Fruit fly (Drosophila melanogaster) whole organism, embryonic: Measurements from ENCODE around the gene Noc2.
A peak's percentile ranks its signal among the peaks of the same experiment; 100 is the strongest.

Experiments
- Aef1 ChIP-seq: fragments of 200-800 bp; sonication (Bioruptor generic); IDR thresholded peaks from 3 replicates; pipeline ENCODE4 v1.3.6; 2022; ENCODE audit warnings: missing biosample characterization, missing genetic modification characterization
- Atf6 ChIP-seq: fragments of 200-800 bp; sonication (Bioruptor generic); IDR thresholded peaks from 2 replicates; pipeline ENCODE4 v1.3.6; 2022; ENCODE audit warnings: missing biosample characterization, missing genetic modification characterization
- Bdp1 ChIP-seq: fragments of 200-800 bp; sonication (Bioruptor generic); optimal IDR thresholded peaks from 3 replicates; lab custom pipeline; 2016; ENCODE audit warnings: missing biosample characterization, missing genetic modification characterization
- CG10565 ChIP-seq: fragments of 200-800 bp; sonication (Bioruptor generic); optimal IDR thresholded peaks from 3 replicates; lab custom pipeline; 2016; ENCODE audit warnings: missing biosample characterization, mild to moderate bottlenecking, missing genetic modification characterization
- CG10959 ChIP-seq: fragments of 200-800 bp; sonication (Bioruptor generic); IDR thresholded peaks from 2 replicates; pipeline ENCODE4 v1.3.6; 2022; ENCODE audit warnings: missing biosample characterization, missing genetic modification characterization
- CG11695 ChIP-seq: fragments of 200-800 bp; sonication (Bioruptor generic); IDR thresholded peaks from 3 replicates; pipeline ENCODE4 v1.3.6; 2022; ENCODE audit warnings: missing biosample characterization, missing genetic modification characterization
- CG12659 ChIP-seq: fragments of 200-800 bp; sonication (Bioruptor generic); optimal IDR thresholded peaks from 3 replicates; lab custom pipeline; 2017; ENCODE audit warnings: mild to moderate bottlenecking, missing biosample characterization, missing genetic modification reagents, missing genetic modification characterization
- CG12769 ChIP-seq: fragments of 200-800 bp; sonication (Bioruptor generic); optimal IDR thresholded peaks from 2 replicates; lab custom pipeline; 2019; ENCODE audit warnings: missing biosample characterization, mild to moderate bottlenecking, missing genetic modification characterization, moderate library complexity
- CG14050 ChIP-seq: fragments of 200-800 bp; sonication (Bioruptor generic); IDR thresholded peaks from 3 replicates; pipeline ENCODE4 v1.3.6; 2022; ENCODE audit warnings: missing biosample characterization, missing genetic modification characterization
- CG17328 ChIP-seq: fragments of 200-800 bp; sonication (Bioruptor generic); IDR thresholded peaks from 2 replicates; pipeline ENCODE4 v1.3.6; 2022; ENCODE audit warnings: missing biosample characterization, missing genetic modification characterization
- CG17385 ChIP-seq: fragments of 200-800 bp; sonication (Bioruptor generic); optimal IDR thresholded peaks from 3 replicates; lab custom pipeline; 2018; ENCODE audit warnings: missing biosample characterization, mild to moderate bottlenecking, missing genetic modification characterization
- CG30020 ChIP-seq: fragments of 200-800 bp; optimal IDR thresholded peaks from 2 replicates; lab custom pipeline; 2019; ENCODE audit warnings: missing biosample characterization, mild to moderate bottlenecking, missing genetic modification characterization, moderate library complexity
- CG30403 ChIP-seq: fragments of 200-800 bp; sonication (Bioruptor generic); optimal IDR thresholded peaks from 3 replicates; lab custom pipeline; 2016; ENCODE audit warnings: missing biosample characterization, missing genetic modification characterization
- CG30431 ChIP-seq: fragments of 200-800 bp; sonication (Bioruptor generic); optimal IDR thresholded peaks from 2 replicates; lab custom pipeline; 2017; ENCODE audit warnings: missing biosample characterization, missing genetic modification characterization
- CG31388 ChIP-seq: fragments of 200-800 bp; sonication (Bioruptor generic); optimal IDR thresholded peaks from 2 replicates; lab custom pipeline; 2016; ENCODE audit warnings: missing biosample characterization, missing genetic modification characterization
- CG7786 ChIP-seq: fragments of 200-800 bp; sonication (Bioruptor generic); optimal IDR thresholded peaks from 2 replicates; lab custom pipeline; 2016; ENCODE audit warnings: missing biosample characterization, missing genetic modification characterization
- CG8290 ChIP-seq, 3 experiments: fragments of 200-800 bp; sonication (Bioruptor generic); optimal IDR thresholded peaks; 2 replicates each; lab custom pipeline; 2016 to 2019; ENCODE audit warnings: missing biosample characterization in 3 of 3, missing genetic modification characterization in 3 of 3, mild to moderate bottlenecking in 2 of 3, moderate library complexity in 1 of 3
- CG8944 ChIP-seq: fragments of 200-800 bp; sonication (Bioruptor generic); optimal IDR thresholded peaks from 3 replicates; lab custom pipeline; 2016; ENCODE audit warnings: missing biosample characterization, missing genetic modification characterization
- CG9876 ChIP-seq: fragments of 200-800 bp; sonication (Bioruptor generic); optimal IDR thresholded peaks from 2 replicates; lab custom pipeline; 2016; ENCODE audit warnings: missing biosample characterization, missing genetic modification characterization
- CG9932 ChIP-seq: fragments of 200-800 bp; sonication (Bioruptor generic); IDR thresholded peaks from 2 replicates; pipeline ENCODE4 v1.3.6; 2022; ENCODE audit warnings: missing biosample characterization, missing genetic modification characterization
- Doc3 ChIP-seq: fragments of 200-800 bp; sonication (Bioruptor generic); IDR thresholded peaks from 3 replicates; pipeline ENCODE4 v1.3.6; 2022; ENCODE audit warnings: missing biosample characterization, missing genetic modification characterization; ENCODE audit not compliant: partially characterized antibody
- Hr78 ChIP-seq, 2 experiments: fragments of 200-800 bp in 1 of 2; fragments of >200 bp in 1 of 2; sonication (Bioruptor generic) in 1 of 2; optimal IDR thresholded peaks; 2 replicates each; lab custom pipeline; 2017 to 2019; ENCODE audit warnings: missing biosample characterization in 2 of 2, missing genetic modification characterization in 2 of 2, mild to moderate bottlenecking in 1 of 2, moderate library complexity in 1 of 2
- Meics ChIP-seq: fragments of 200-800 bp; sonication (Bioruptor generic); optimal IDR thresholded peaks from 2 replicates; lab custom pipeline; 2017; ENCODE audit warnings: missing biosample characterization, mild to moderate bottlenecking, missing genetic modification characterization
- Nf-YB ChIP-seq: fragments of 200-800 bp; sonication (Bioruptor generic); optimal IDR thresholded peaks from 3 replicates; lab custom pipeline; 2019; ENCODE audit warnings: missing biosample characterization, mild to moderate bottlenecking, missing genetic modification characterization, moderate library complexity
- Opbp ChIP-seq: fragments of 200-800 bp; sonication (Bioruptor generic); IDR thresholded peaks from 3 replicates; pipeline ENCODE4 v1.3.6; 2022; ENCODE audit warnings: missing biosample characterization, missing genetic modification characterization; ENCODE audit not compliant: partially characterized antibody
- Poxn ChIP-seq: fragments of 200-800 bp; sonication (Bioruptor generic); IDR thresholded peaks from 2 replicates; pipeline ENCODE4 v1.3.6; 2022; ENCODE audit warnings: missing biosample characterization, missing genetic modification characterization
- Usf ChIP-seq: fragments of 200-800 bp; sonication (Bioruptor generic); optimal IDR thresholded peaks from 2 replicates; lab custom pipeline; 2017; ENCODE audit warnings: missing genotype, missing biosample characterization, missing genetic modification characterization
- al ChIP-seq: fragments of 200-800 bp; sonication (Bioruptor generic); IDR thresholded peaks from 2 replicates; pipeline ENCODE4 v1.3.6; 2022; ENCODE audit warnings: missing biosample characterization, missing genetic modification characterization
- az2 ChIP-seq: fragments of 200-800 bp; sonication (Bioruptor generic); optimal IDR thresholded peaks from 3 replicates; lab custom pipeline; 2016; ENCODE audit warnings: missing biosample characterization, missing genetic modification characterization
- chif ChIP-seq, 2 experiments: fragments of 200-800 bp; sonication (Bioruptor generic); optimal IDR thresholded peaks; 3 replicates each; lab custom pipeline; 2016; ENCODE audit warnings: missing biosample characterization in 2 of 2, missing genetic modification characterization in 2 of 2
- dpn ChIP-seq, 2 experiments: fragments of 200-800 bp; sonication (Bioruptor generic); optimal IDR thresholded peaks; 3 replicates each; lab custom pipeline; 2016; ENCODE audit warnings: missing biosample characterization in 2 of 2, missing genetic modification characterization in 2 of 2
- en ChIP-seq: fragments of 200-800 bp; sonication (Bioruptor generic); optimal IDR thresholded peaks from 2 replicates; lab custom pipeline; 2016; ENCODE audit warnings: missing biosample characterization, missing genetic modification characterization
- eve ChIP-seq, 2 experiments: fragments of >200 bp; optimal IDR thresholded peaks; 2 replicates each; lab custom pipeline; 2017; ENCODE audit warnings: missing biosample characterization in 2 of 2, missing genetic modification characterization in 2 of 2
- h ChIP-seq: fragments of >200 bp; optimal IDR thresholded peaks from 2 replicates; lab custom pipeline; 2017
- ham ChIP-seq: fragments of 200-800 bp; sonication (Bioruptor generic); IDR thresholded peaks from 2 replicates; pipeline ENCODE4 v1.3.6; 2022; ENCODE audit warnings: missing biosample characterization, missing genetic modification characterization
- her ChIP-seq: fragments of 200-800 bp; sonication (Bioruptor generic); optimal IDR thresholded peaks from 2 replicates; lab custom pipeline; 2016; ENCODE audit warnings: missing biosample characterization, missing genetic modification characterization
- inv ChIP-seq: fragments of 200-800 bp; sonication (Bioruptor generic); IDR thresholded peaks from 2 replicates; pipeline ENCODE4 v1.3.6; 2022; ENCODE audit warnings: missing biosample characterization, missing genetic modification characterization; ENCODE audit not compliant: partially characterized antibody
- ken ChIP-seq: fragments of 200-800 bp; sonication (Bioruptor generic); IDR thresholded peaks from 3 replicates; pipeline ENCODE4 v1.3.6; 2022; ENCODE audit warnings: missing biosample characterization, missing genetic modification characterization
- oc ChIP-seq: fragments of 200-800 bp; sonication (Bioruptor generic); optimal IDR thresholded peaks from 2 replicates; lab custom pipeline; 2018; ENCODE audit warnings: missing biosample characterization, mild to moderate bottlenecking, missing genetic modification characterization, moderate library complexity
- org-1 ChIP-seq: fragments of 200-800 bp; sonication (Bioruptor generic); optimal IDR thresholded peaks from 2 replicates; lab custom pipeline; 2017; ENCODE audit warnings: missing biosample characterization, missing genetic modification characterization
- pros ChIP-seq: fragments of 200-800 bp; sonication (Bioruptor generic); optimal IDR thresholded peaks from 3 replicates; lab custom pipeline; 2019; ENCODE audit warnings: missing biosample characterization, mild to moderate bottlenecking, missing genetic modification characterization, moderate library complexity
- ranshi ChIP-seq: fragments of 200-800 bp; sonication (Bioruptor generic); IDR thresholded peaks from 2 replicates; pipeline ENCODE4 v1.3.6; 2022; ENCODE audit warnings: missing biosample characterization, missing genetic modification characterization
- sima ChIP-seq: fragments of 200-800 bp; sonication (Bioruptor generic); optimal IDR thresholded peaks from 2 replicates; lab custom pipeline; 2016; ENCODE audit warnings: missing biosample characterization, missing genetic modification characterization
- tup ChIP-seq: fragments of 200-800 bp; sonication (Bioruptor generic); optimal IDR thresholded peaks from 2 replicates; lab custom pipeline; 2016; ENCODE audit warnings: missing biosample characterization, mild to moderate bottlenecking, missing genetic modification characterization, moderate library complexity
- tx ChIP-seq: fragments of 200-800 bp; sonication (Bioruptor generic); optimal IDR thresholded peaks from 2 replicates; lab custom pipeline; 2016; ENCODE audit warnings: missing biosample characterization, missing genetic modification characterization
- unc-4 ChIP-seq: fragments of 200-800 bp; sonication (Bioruptor generic); IDR thresholded peaks from 2 replicates; pipeline ENCODE4 v1.3.6; 2022; ENCODE audit warnings: missing biosample characterization, missing genetic modification characterization; ENCODE audit not compliant: partially characterized antibody

Noc2 gene

DNA sequence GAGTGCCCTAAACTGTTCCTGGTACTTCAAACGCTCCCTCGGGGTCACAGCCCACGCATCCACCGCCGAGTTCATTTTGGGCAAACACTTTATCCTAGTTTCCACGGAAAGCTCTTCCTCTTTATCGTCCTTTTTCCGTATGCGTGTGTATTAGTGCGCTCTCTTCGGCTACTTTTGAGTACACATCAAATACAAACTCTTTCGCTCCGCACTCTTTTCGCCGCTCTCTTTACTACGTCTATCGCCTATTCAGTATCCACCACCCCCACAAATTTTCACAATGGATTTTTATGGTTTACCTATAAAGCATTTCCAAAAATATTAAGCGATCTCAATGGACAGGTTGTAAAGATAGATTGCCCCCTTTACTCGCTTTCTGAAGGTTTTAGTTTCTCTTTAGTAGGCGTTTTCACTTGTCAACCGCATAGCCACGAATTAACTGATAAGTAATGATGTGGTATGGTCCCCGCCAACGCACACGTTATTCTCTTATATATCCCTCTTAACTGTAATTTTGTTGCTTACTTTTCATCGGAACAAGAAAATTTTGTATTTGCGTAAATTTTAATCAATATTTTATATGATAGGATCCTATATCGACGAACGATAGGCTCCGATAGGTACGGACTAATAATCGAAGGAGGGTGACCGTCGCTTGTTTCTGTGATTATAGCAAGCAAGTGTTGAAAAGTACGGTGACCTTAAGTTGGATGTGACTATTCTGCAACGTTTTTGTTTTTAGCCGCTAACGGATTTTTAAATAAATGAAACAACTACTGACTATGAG lies 21.5 kb upstream of the Noc2 start, which contains the start of gene Dap160 (continued):
- peak; percentile 66 for TF ChIP-seq CG12659 (GFP tag; lab: Kevin White, UChicago)

DNA sequence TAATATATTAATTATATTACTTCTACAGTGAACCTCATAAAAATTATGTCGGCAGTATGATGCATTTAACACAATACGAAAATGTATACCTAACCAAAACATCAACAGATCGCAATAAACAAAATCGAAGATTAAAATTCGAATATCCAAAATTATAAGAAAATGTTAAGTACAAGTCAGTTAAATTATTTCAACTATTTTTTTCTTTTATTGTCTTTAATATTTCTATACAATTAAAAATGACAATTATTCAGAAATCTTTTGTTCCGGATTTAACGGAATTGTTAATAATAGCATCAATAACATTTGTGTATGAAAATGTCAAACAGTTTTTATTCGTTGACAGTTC lies 21.0 kb upstream of the Noc2 start:
- no peak for TF ChIP-seq dpn (GFP tag; optimal IDR thresholded peaks at IDR 0.05; lab: Kevin White, UChicago)
- TF ChIP-seq CG11695, result no peak
- TF ChIP-seq unc-4 (GFP tag; lab: Robert Waterston, UW), result 0 out of 2 replicates have a peak, but pooled peaks have one; percentile 1
- 0 out of 3 replicates have a peak, but pooled peaks have one; percentile 8 for TF ChIP-seq Doc3 (GFP tag; lab: Robert Waterston, UW)
- no peak for TF ChIP-seq CG14050 (GFP tag; lab: Robert Waterston, UW)
- TF ChIP-seq CG30020, result no peak
- TF ChIP-seq Opbp (GFP tag; lab: Robert Waterston, UW), result no peak
- TF ChIP-seq pros (GFP tag; lab: Kevin White, UChicago), result no peak
- no peak for TF ChIP-seq Bdp1 (GFP tag; lab: Kevin White, UChicago)
- TF ChIP-seq CG17385 (GFP tag; lab: Kevin White, UChicago), result no peak
- TF ChIP-seq Aef1 (GFP tag; lab: Robert Waterston, UW), result no peak

DNA sequence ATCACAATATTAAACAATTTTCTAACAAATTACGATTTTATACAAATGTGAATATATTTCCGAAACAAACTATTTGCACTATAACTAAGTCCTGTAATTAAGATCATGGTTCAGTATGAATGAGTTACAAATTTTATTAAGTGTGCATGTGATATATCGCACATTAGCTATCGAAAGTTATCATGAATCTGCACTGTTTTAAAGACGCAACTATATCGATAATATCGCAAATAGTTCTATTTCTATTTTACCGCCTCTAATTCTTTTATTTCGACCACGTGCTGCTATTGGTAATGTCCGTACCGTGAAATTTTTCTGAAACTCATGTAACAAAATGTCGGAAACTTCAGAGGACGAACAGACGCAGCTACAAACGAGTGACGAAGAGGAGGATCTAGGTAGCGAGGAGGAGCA lies 20.5 kb upstream of the Noc2 start, which contains the start of gene pths:
Gene pths (plus strand): TSS at position 258 of the 414 bp plus-strand sequence.
- TF ChIP-seq CG30403 (GFP tag; lab: Kevin White, UChicago) (peak; percentile 64), CG8944 (GFP tag; lab: Kevin White, UChicago) (peak; percentile 59), h (lab: Kevin White, UChicago) (no peak), Usf (GFP tag; lab: Kevin White, UChicago) (peak; percentile 45), Hr78 (GFP tag; optimal IDR thresholded peaks at IDR 0.05; lab: Kevin White, UChicago) (peak in 1 of 2 experiments; percentile 16), CG17328 (0 out of 2 replicates have a peak, but pooled peaks have one; percentile 28), sima (GFP tag; lab: Kevin White, UChicago) (no peak), az2 (GFP tag; lab: Kevin White, UChicago) (peak; percentile 2), CG30431 (GFP tag; lab: Kevin White, UChicago) (no peak), inv (GFP tag; lab: Robert Waterston, UW) (peak; percentile 79), CG10565 (GFP tag; lab: Kevin White, UChicago) (no peak), Meics (GFP tag; lab: Kevin White, UChicago) (no peak), tup (GFP tag; lab: Kevin White, UChicago) (no peak), chif (GFP tag; optimal IDR thresholded peaks at IDR 0.05; lab: Kevin White, UChicago) (peak in 1 of 2 experiments; percentile 38), Atf6 (GFP tag; lab: Robert Waterston, UW) (no peak), org-1 (GFP tag; lab: Kevin White, UChicago) (no peak), ranshi (GFP tag; lab: Robert Waterston, UW) (0 out of 2 replicates have a peak, but pooled peaks have one; percentile 41), Poxn (GFP tag; lab: Robert Waterston, UW) (no peak), al (GFP tag; lab: Robert Waterston, UW) (no peak), CG10959 (GFP tag; lab: Robert Waterston, UW) (no peak), CG31388 (GFP tag; lab: Kevin White, UChicago) (no peak), ken (GFP tag; lab: Robert Waterston, UW) (peak; percentile 47; the same call in 1 of the 3 replicates), Nf-YB (GFP tag; lab: Kevin White, UChicago) (no peak), eve (GFP tag; optimal IDR thresholded peaks at IDR 0.05; lab: Kevin White, UChicago) (no peak), CG8290 (GFP tag; optimal IDR thresholded peaks at IDR 0.05; lab: Kevin White, UChicago) (peak; percentile 45), CG8290 (tag; optimal IDR thresholded peaks at IDR 0.05; lab: Kevin White, UChicago) (peak in 1 of 2 experiments; percentile 84), CG9932 (GFP tag; lab: Robert Waterston, UW) (peak; percentile 82), tx (GFP tag; lab: Kevin White, UChicago) (peak; percentile 29), en (no peak), CG9876 (GFP tag; lab: Kevin White, UChicago) (peak; percentile 49), CG7786 (GFP tag; lab: Kevin White, UChicago) (peak; percentile 38), oc (no peak), CG12769 (tag; lab: Kevin White, UChicago) (peak; percentile 70), ham (GFP tag; lab: Robert Waterston, UW) (no peak), her (GFP tag; lab: Kevin White, UChicago) (peak; percentile 23)
